Worm (Caenorhabditis elegans) whole organism, L4 larva: Measurements from ENCODE around the gene clec-251.

Experiments
- D1046.2 ChIP-seq: fragments of 200-800 bp; sonication (Bioruptor generic); IDR thresholded peaks from 2 replicates; pipeline ENCODE4 v1.3.6; 2022; ENCODE audit warnings: missing genetic modification characterization, missing compliant biosample characterization
- F26F4.8 ChIP-seq: fragments of 200-800 bp; sonication (Bioruptor generic); conservative IDR thresholded peaks from 2 replicates; pipeline ENCODE4 v1.3.6; 2022; ENCODE audit warnings: missing genetic modification characterization, missing compliant biosample characterization
- F44E2.7 ChIP-seq: fragments of 200-800 bp; sonication (Bioruptor generic); IDR thresholded peaks from 2 replicates; pipeline ENCODE4 v2.1.2; 2022; ENCODE audit warnings: missing genetic modification characterization, missing compliant biosample characterization
- F49E8.2 ChIP-seq: sonication (generic microtip); optimal IDR thresholded peaks from 2 replicates; lab custom pipeline; 2016; ENCODE audit warnings: missing compliant biosample characterization, mild to moderate bottlenecking, missing genetic modification characterization, borderline replicate concordance
- Y105C5A.15 ChIP-seq: fragments of 200-800 bp; sonication (Bioruptor generic); IDR thresholded peaks from 2 replicates; pipeline ENCODE4 v1.3.6; 2022; ENCODE audit warnings: missing genetic modification characterization, missing compliant biosample characterization
- Y48G9A.11 ChIP-seq: fragments of 200-800 bp; sonication (Bioruptor generic); IDR thresholded peaks from 2 replicates; pipeline ENCODE4 v1.3.6; 2022; ENCODE audit warnings: missing genetic modification reagents, missing genetic modification characterization, missing compliant biosample characterization
- Y5F2A.4 ChIP-seq: fragments of 200-800 bp; sonication (Bioruptor generic); optimal IDR thresholded peaks from 2 replicates; lab custom pipeline; 2018; ENCODE audit warnings: mild to moderate bottlenecking, missing genetic modification characterization, missing compliant biosample characterization
- ZK546.5 ChIP-seq, 2 experiments: sonication (generic microtip); optimal IDR thresholded peaks; 2 replicates each; lab custom pipeline; 2017; ENCODE audit warnings: missing biosample characterization in 2 of 2, missing genetic modification characterization in 2 of 2
- arid-1 ChIP-seq: fragments of 200-800 bp; sonication (Bioruptor generic); conservative IDR thresholded peaks from 2 replicates; pipeline ENCODE4 v1.3.6; 2022; ENCODE audit warnings: missing genetic modification reagents, missing genetic modification characterization, missing compliant biosample characterization
- ceh-20 ChIP-seq: fragments of 200-800 bp; sonication (Bioruptor generic); IDR thresholded peaks from 2 replicates; pipeline ENCODE4 v1.3.6; 2022; ENCODE audit warnings: missing genetic modification reagents, missing genetic modification characterization, missing compliant biosample characterization
- ceh-82 ChIP-seq: sonication (generic microtip); optimal IDR thresholded peaks from 2 replicates; lab custom pipeline; 2017; ENCODE audit warnings: missing biosample characterization, missing genetic modification characterization
- ces-1 ChIP-seq: fragments of 150-350 bp; sonication (generic microtip); optimal IDR thresholded peaks from 4 replicates; lab custom pipeline; 2014; ENCODE audit warnings: missing biosample characterization, missing genetic modification reagents, missing genetic modification characterization
- daf-16 ChIP-seq, 3 experiments: sonication (generic microtip); optimal IDR thresholded peaks; 2 replicates each; lab custom pipeline; 2016 to 2017; ENCODE audit warnings: missing genetic modification characterization in 3 of 3, missing genetic modification reagents in 3 of 3, mild to moderate bottlenecking in 2 of 3, missing compliant biosample characterization in 2 of 3, missing biosample characterization in 1 of 3, moderate library complexity in 1 of 3
- dmd-6 ChIP-seq: fragments of 200-800 bp; sonication (Bioruptor generic); IDR thresholded peaks from 2 replicates; pipeline ENCODE4 v1.3.6; 2022; ENCODE audit warnings: missing genetic modification reagents, missing genetic modification characterization, missing compliant biosample characterization
- dmd-8 ChIP-seq: fragments of 200-800 bp; sonication (Bioruptor generic); IDR thresholded peaks from 2 replicates; pipeline ENCODE4 v1.3.6; 2022; ENCODE audit warnings: missing genetic modification characterization, missing compliant biosample characterization
- duxl-1 ChIP-seq: sonication (generic microtip); optimal IDR thresholded peaks from 2 replicates; lab custom pipeline; 2016; ENCODE audit warnings: mild to moderate bottlenecking, missing genetic modification characterization, moderate library complexity, missing compliant biosample characterization; ENCODE audit not compliant: poor library complexity
- egl-27 ChIP-seq: sonication (generic microtip); optimal IDR thresholded peaks from 3 replicates; lab custom pipeline; 2017; ENCODE audit warnings: missing biosample characterization, missing genetic modification reagents, missing genetic modification characterization
- gei-8 ChIP-seq: fragments of 200-800 bp; sonication (Bioruptor generic); optimal IDR thresholded peaks from 2 replicates; lab custom pipeline; 2018; ENCODE audit warnings: mild to moderate bottlenecking, missing genetic modification characterization, missing compliant biosample characterization
- hmg-1.1 ChIP-seq: fragments of 200-800 bp; sonication (Bioruptor generic); IDR thresholded peaks from 2 replicates; pipeline ENCODE4 v1.3.6; 2022; ENCODE audit warnings: missing genetic modification reagents, missing genetic modification characterization, missing compliant biosample characterization
- jun-1 ChIP-seq: fragments of 150-350 bp; optimal IDR thresholded peaks from 2 replicates; lab custom pipeline; 2014; ENCODE audit warnings: missing biosample characterization, missing genetic modification reagents, missing genetic modification characterization
- lin-15B ChIP-seq: fragments of 150-350 bp; sonication (generic microtip); optimal IDR thresholded peaks from 3 replicates; lab custom pipeline; 2014; ENCODE audit warnings: missing biosample characterization, missing genetic modification characterization
- lin-39 ChIP-seq: fragments of 150-350 bp; optimal IDR thresholded peaks from 2 replicates; lab custom pipeline; 2014; ENCODE audit warnings: missing biosample characterization, missing genetic modification reagents, missing genetic modification characterization
- mep-1 ChIP-seq: fragments of 150-350 bp; sonication (generic microtip); optimal IDR thresholded peaks from 3 replicates; lab custom pipeline; 2014; ENCODE audit warnings: missing biosample characterization, missing genetic modification characterization
- mes-2 ChIP-seq: sonication (generic microtip); optimal IDR thresholded peaks from 2 replicates; lab custom pipeline; 2016; ENCODE audit warnings: missing genotype, mild to moderate bottlenecking, missing genetic modification characterization, missing compliant biosample characterization; ENCODE audit not compliant: poor library complexity, severe bottlenecking
- nhr-111 ChIP-seq: fragments of 200-800 bp; sonication (Bioruptor generic); optimal IDR thresholded peaks from 2 replicates; lab custom pipeline; 2018; ENCODE audit warnings: mild to moderate bottlenecking, missing genetic modification characterization, missing compliant biosample characterization
- nhr-237 ChIP-seq: sonication (generic microtip); optimal IDR thresholded peaks from 2 replicates; lab custom pipeline; 2017; ENCODE audit warnings: missing biosample characterization, missing genetic modification characterization
- nhr-25 ChIP-seq: sonication (generic microtip); optimal IDR thresholded peaks from 2 replicates; lab custom pipeline; 2017; ENCODE audit warnings: missing genetic modification characterization, mild to moderate bottlenecking, missing compliant biosample characterization, antibody characterized with exemption, moderate library complexity, borderline replicate concordance; ENCODE audit not compliant: insufficient read depth
- nhr-41 ChIP-seq: fragments of 200-800 bp; sonication (Bioruptor generic); IDR thresholded peaks from 2 replicates; pipeline ENCODE4 v1.3.6; 2022; ENCODE audit warnings: missing genetic modification reagents, missing genetic modification characterization, missing compliant biosample characterization
- nhr-76 ChIP-seq: fragments of 150-350 bp; optimal IDR thresholded peaks from 2 replicates; lab custom pipeline; 2014; ENCODE audit warnings: missing biosample characterization, missing genetic modification characterization
- rbr-2 ChIP-seq: sonication (generic microtip); optimal IDR thresholded peaks from 2 replicates; lab custom pipeline; 2016; ENCODE audit warnings: missing genotype, missing genetic modification characterization, missing compliant biosample characterization
- saeg-2 ChIP-seq: fragments of 200-800 bp; sonication (Bioruptor generic); IDR thresholded peaks from 2 replicates; pipeline ENCODE4 v1.3.6; 2022; ENCODE audit warnings: missing genetic modification reagents, missing genetic modification characterization, missing compliant biosample characterization
- sdz-12 ChIP-seq: fragments of 200-800 bp; sonication (Bioruptor generic); optimal IDR thresholded peaks from 2 replicates; lab custom pipeline; 2018; ENCODE audit warnings: mild to moderate bottlenecking, missing genetic modification characterization, missing compliant biosample characterization
- set-16 ChIP-seq: fragments of 200-800 bp; sonication (Bioruptor generic); IDR thresholded peaks from 2 replicates; pipeline ENCODE4 v1.3.6; 2022; ENCODE audit warnings: missing genetic modification reagents, missing genetic modification characterization, missing compliant biosample characterization
- snpc-1.2 ChIP-seq: fragments of 200-800 bp; sonication (Bioruptor generic); IDR thresholded peaks from 2 replicates; pipeline ENCODE4 v1.3.6; 2022; ENCODE audit warnings: missing genetic modification reagents, missing genetic modification characterization, missing compliant biosample characterization
- snpc-4 ChIP-seq: fragments of 150-350 bp; optimal IDR thresholded peaks from 2 replicates; lab custom pipeline; 2014; ENCODE audit warnings: missing biosample characterization, missing genetic modification characterization
- spr-1 ChIP-seq: sonication (generic microtip); optimal IDR thresholded peaks from 2 replicates; lab custom pipeline; 2016; ENCODE audit warnings: mild to moderate bottlenecking, missing genetic modification characterization, missing compliant biosample characterization
- tag-97 ChIP-seq: fragments of 200-800 bp; sonication (Bioruptor generic); IDR thresholded peaks from 2 replicates; pipeline ENCODE4 v1.3.6; 2022; ENCODE audit warnings: missing genetic modification characterization, missing compliant biosample characterization
- unc-130 ChIP-seq: sonication (generic microtip); optimal IDR thresholded peaks from 2 replicates; lab custom pipeline; 2016; ENCODE audit warnings: missing genetic modification reagents, missing genetic modification characterization, missing compliant biosample characterization
- unc-62 ChIP-seq, 3 experiments: fragments of 150-350 bp in 1 of 3; sonication (generic microtip); optimal IDR thresholded peaks in 2 of 3; peaks in 1 of 3; 1 replicate in 1 of 3; 2 replicates in 2 of 3; lab custom pipeline; 2014 to 2017; ENCODE audit warnings: missing biosample characterization in 3 of 3, missing genetic modification characterization in 3 of 3, missing genetic modification reagents in 3 of 3, missing genotype in 1 of 3
- zfp-2 ChIP-seq: sonication (generic microtip); optimal IDR thresholded peaks from 2 replicates; lab custom pipeline; 2016; ENCODE audit warnings: mild to moderate bottlenecking, missing genetic modification characterization, missing compliant biosample characterization
- zip-11 ChIP-seq: fragments of 200-800 bp; sonication (Bioruptor generic); IDR thresholded peaks from 2 replicates; pipeline ENCODE4 v1.3.6; 2022; ENCODE audit warnings: missing genetic modification characterization, missing compliant biosample characterization
- zip-2 ChIP-seq: fragments of 150-350 bp; optimal IDR thresholded peaks from 2 replicates; lab custom pipeline; 2014; ENCODE audit warnings: missing biosample characterization, missing genetic modification characterization

clec-251 gene

ce11 chrV:18705319-18706062 lies 41.3 kb downstream of the clec-251 start (continued):
- TF ChIP-seq arid-1 (GFP tag; lab: Robert Waterston, UW) (no peak), ceh-20 (no peak), zip-11 (GFP tag; lab: Robert Waterston, UW) (no peak), snpc-1.2 (GFP tag; lab: Robert Waterston, UW) (no peak), rbr-2 (no peak), sdz-12 (GFP tag; lab: Kevin White, UChicago) (no peak), jun-1 (tag; lab: Kevin White, UChicago) (no peak), zfp-2 (tag; lab: Kevin White, UChicago) (no peak), zip-2 (tag; lab: Kevin White, UChicago) (no peak), ceh-82 (tag; lab: Kevin White, UChicago) (no peak), tag-97 (GFP tag; lab: Robert Waterston, UW) (no peak), nhr-111 (GFP tag; lab: Kevin White, UChicago) (no peak), duxl-1 (tag; lab: Kevin White, UChicago) (no peak), dmd-8 (GFP tag; lab: Robert Waterston, UW) (peak; percentile 69), spr-1 (tag; lab: Kevin White, UChicago) (no peak), Y48G9A.11 (GFP tag; lab: Robert Waterston, UW) (no peak), mes-2 (no peak), ZK546.5 (tag; optimal IDR thresholded peaks at IDR 0.05; lab: Kevin White, UChicago) (no peak), snpc-4 (no peak), mep-1 (no peak), nhr-25 (tag; lab: Kevin White, UChicago) (no peak), nhr-237 (tag; lab: Kevin White, UChicago) (no peak), unc-62 (GFP tag; optimal IDR thresholded peaks at IDR 0.05 in 1 of 2; lab: Kevin White, UChicago) (peak in 1 of 2 experiments; percentile 83), unc-62 (tag; optimal IDR thresholded peaks at IDR 0.05; lab: Kevin White, UChicago) (no peak), D1046.2 (GFP tag; lab: Robert Waterston, UW) (0 out of 2 replicates have a peak, but pooled peaks have one; percentile 24), Y5F2A.4 (GFP tag; lab: Kevin White, UChicago) (no peak), F44E2.7 (GFP tag; lab: Robert Waterston, UW) (0 out of 2 replicates have a peak, but pooled peaks have one; percentile 2), gei-8 (GFP tag; lab: Kevin White, UChicago) (no peak), F26F4.8 (GFP tag; lab: Robert Waterston, UW) (0 out of 2 replicates have a peak, but pooled peaks have one; percentile 46), lin-39 (no peak), saeg-2 (GFP tag; lab: Robert Waterston, UW) (no peak), dmd-6 (GFP tag; lab: Robert Waterston, UW) (no peak), nhr-41 (no peak), set-16 (GFP tag; lab: Robert Waterston, UW) (no peak), unc-130 (GFP tag; lab: Kevin White, UChicago) (no peak), egl-27 (tag; lab: Kevin White, UChicago) (no peak), hmg-1.1 (GFP tag; lab: Robert Waterston, UW) (no peak), nhr-76 (tag; lab: Kevin White, UChicago) (no peak), F49E8.2 (tag; lab: Kevin White, UChicago) (no peak), lin-15B (tag; lab: Kevin White, UChicago) (no peak), Y105C5A.15 (0 out of 2 replicates have a peak, but pooled peaks have one; percentile 38), ces-1 (no peak), daf-16 (GFP tag; optimal IDR thresholded peaks at IDR 0.05; lab: Kevin White, UChicago) (no peak), daf-16 (tag; optimal IDR thresholded peaks at IDR 0.05; lab: Kevin White, UChicago) (no peak)
